Fruit fly (Drosophila melanogaster) whole organism, embryonic: ENCODE measurements around the gene Rbp6.
A peak's percentile ranks its signal among the peaks of the same experiment; 100 is the strongest.

Source experiments
- Aef1 ChIP-seq: fragments of 200-800 bp; sonication (Bioruptor generic); IDR thresholded peaks from 3 replicates; pipeline ENCODE4 v1.3.6; 2022; ENCODE audit warnings: missing biosample characterization, missing genetic modification characterization
- CG1024 ChIP-seq: fragments of 200-800 bp; sonication (Bioruptor generic); IDR thresholded peaks from 2 replicates; pipeline ENCODE4 v1.3.6; 2022; ENCODE audit warnings: missing biosample characterization, missing genetic modification characterization
- CG10654 ChIP-seq: fragments of 200-800 bp; sonication (Bioruptor generic); optimal IDR thresholded peaks from 2 replicates; lab custom pipeline; 2016; ENCODE audit warnings: missing biosample characterization, missing genetic modification characterization
- CG12942 ChIP-seq: fragments of 200-800 bp; sonication (Bioruptor generic); optimal IDR thresholded peaks from 3 replicates; lab custom pipeline; 2016; ENCODE audit warnings: missing biosample characterization, missing genetic modification characterization
- CG16813 ChIP-seq: fragments of 200-800 bp; sonication (Bioruptor generic); IDR thresholded peaks from 3 replicates; pipeline ENCODE4 v1.3.6; 2022; ENCODE audit warnings: missing biosample characterization, missing genetic modification characterization; ENCODE audit not compliant: partially characterized antibody
- CG16863 ChIP-seq: fragments of 200-800 bp; sonication (Bioruptor generic); optimal IDR thresholded peaks from 3 replicates; lab custom pipeline; 2016; ENCODE audit warnings: missing biosample characterization, missing genetic modification characterization
- CG17385 ChIP-seq: fragments of 200-800 bp; sonication (Bioruptor generic); optimal IDR thresholded peaks from 3 replicates; lab custom pipeline; 2018; ENCODE audit warnings: missing biosample characterization, mild to moderate bottlenecking, missing genetic modification characterization
- CG1792 ChIP-seq: fragments of 200-800 bp; sonication (Bioruptor generic); optimal IDR thresholded peaks from 2 replicates; lab custom pipeline; 2016; ENCODE audit warnings: missing biosample characterization, missing genetic modification characterization
- CG18262 ChIP-seq: fragments of 200-800 bp; optimal IDR thresholded peaks from 3 replicates; lab custom pipeline; 2019; ENCODE audit warnings: missing biosample characterization, mild to moderate bottlenecking, missing genetic modification characterization, moderate library complexity
- CG2129 ChIP-seq: fragments of 200-800 bp; sonication (Bioruptor generic); IDR thresholded peaks from 2 replicates; pipeline ENCODE4 v1.3.6; 2022; ENCODE audit warnings: missing biosample characterization, missing genetic modification characterization; ENCODE audit not compliant: partially characterized antibody
- CG34422 ChIP-seq: fragments of 200-800 bp; sonication (Bioruptor generic); IDR thresholded peaks from 3 replicates; pipeline ENCODE4 v1.3.6; 2022; ENCODE audit warnings: missing biosample characterization, missing genetic modification characterization
- CG5953 ChIP-seq: fragments of 200-800 bp; sonication (Bioruptor generic); IDR thresholded peaks from 2 replicates; pipeline ENCODE4 v1.3.6; 2022; ENCODE audit warnings: missing biosample characterization, missing genetic modification characterization
- CG6854 ChIP-seq: fragments of 200-800 bp; sonication (Bioruptor generic); optimal IDR thresholded peaks from 3 replicates; lab custom pipeline; 2017; ENCODE audit warnings: missing biosample characterization, mild to moderate bottlenecking, missing genetic modification characterization
- CG7271 ChIP-seq: fragments of 200-800 bp; sonication (Bioruptor generic); optimal IDR thresholded peaks from 2 replicates; lab custom pipeline; 2018; ENCODE audit warnings: missing biosample characterization, mild to moderate bottlenecking, missing genetic modification characterization, moderate library complexity
- CG8281 ChIP-seq: fragments of 200-800 bp; sonication (Bioruptor generic); optimal IDR thresholded peaks from 2 replicates; lab custom pipeline; 2018; ENCODE audit warnings: missing biosample characterization, mild to moderate bottlenecking, missing genetic modification characterization, moderate library complexity
- CG9609 ChIP-seq: fragments of 200-800 bp; sonication (Bioruptor generic); optimal IDR thresholded peaks from 3 replicates; lab custom pipeline; 2016; ENCODE audit warnings: missing biosample characterization, missing genetic modification characterization
- CHES-1-like ChIP-seq: fragments of 200-800 bp; sonication (Bioruptor generic); optimal IDR thresholded peaks from 2 replicates; lab custom pipeline; 2016; ENCODE audit warnings: missing biosample characterization, missing genetic modification characterization
- HLHmδ ChIP-seq: fragments of 200-800 bp; sonication (Bioruptor generic); optimal IDR thresholded peaks from 2 replicates; lab custom pipeline; 2018; ENCODE audit warnings: missing biosample characterization, mild to moderate bottlenecking, missing genetic modification characterization, moderate library complexity
- Mrtf ChIP-seq: fragments of 200-800 bp; sonication (Bioruptor generic); IDR thresholded peaks from 3 replicates; pipeline ENCODE4 v1.3.6; 2022; ENCODE audit warnings: missing biosample characterization, missing genetic modification characterization
- NK7.1 ChIP-seq: fragments of 200-800 bp; sonication (Bioruptor generic); optimal IDR thresholded peaks from 3 replicates; lab custom pipeline; 2016; ENCODE audit warnings: missing biosample characterization, missing genetic modification characterization
- Nf-YA ChIP-seq: fragments of 200-800 bp; sonication (Bioruptor generic); IDR thresholded peaks from 2 replicates; pipeline ENCODE4 v1.3.6; 2022; ENCODE audit warnings: missing biosample characterization, missing genetic modification characterization
- Optix ChIP-seq: fragments of 200-800 bp; sonication (Bioruptor generic); IDR thresholded peaks from 3 replicates; pipeline ENCODE4 v1.3.6; 2022; ENCODE audit warnings: missing biosample characterization, missing genetic modification characterization
- al ChIP-seq: fragments of 200-800 bp; sonication (Bioruptor generic); IDR thresholded peaks from 2 replicates; pipeline ENCODE4 v1.3.6; 2022; ENCODE audit warnings: missing biosample characterization, missing genetic modification characterization
- bab2 ChIP-seq: fragments of 200-800 bp; sonication (Bioruptor generic); optimal IDR thresholded peaks from 2 replicates; lab custom pipeline; 2016; ENCODE audit warnings: missing biosample characterization, missing genetic modification characterization
- bsh ChIP-seq, 2 experiments: fragments of 200-800 bp; sonication (Bioruptor generic); optimal IDR thresholded peaks; 2 replicates each; lab custom pipeline; 2017 to 2018; ENCODE audit warnings: mild to moderate bottlenecking in 2 of 2, missing biosample characterization in 2 of 2, missing genetic modification characterization in 2 of 2, moderate library complexity in 1 of 2
- cato ChIP-seq: fragments of 200-800 bp; sonication (Bioruptor generic); optimal IDR thresholded peaks from 2 replicates; lab custom pipeline; 2016; ENCODE audit warnings: missing biosample characterization, missing genetic modification characterization, borderline replicate concordance
- corto ChIP-seq: fragments of 200-800 bp; sonication (Bioruptor generic); optimal IDR thresholded peaks from 2 replicates; lab custom pipeline; 2016; ENCODE audit warnings: missing biosample characterization, mild to moderate bottlenecking, missing genetic modification characterization, moderate library complexity
- crc ChIP-seq: fragments of 200-800 bp; sonication (Bioruptor generic); optimal IDR thresholded peaks from 2 replicates; lab custom pipeline; 2016; ENCODE audit warnings: missing biosample characterization, missing genetic modification characterization
- croc ChIP-seq: fragments of 200-800 bp; sonication (Bioruptor generic); conservative IDR thresholded peaks from 3 replicates; pipeline ENCODE4 v1.3.6; 2022; ENCODE audit warnings: missing biosample characterization, missing genetic modification characterization
- en ChIP-seq: fragments of 200-800 bp; sonication (Bioruptor generic); optimal IDR thresholded peaks from 2 replicates; lab custom pipeline; 2016; ENCODE audit warnings: missing biosample characterization, missing genetic modification characterization
- fru ChIP-seq: fragments of >200 bp; optimal IDR thresholded peaks from 2 replicates; lab custom pipeline; 2017
- gem ChIP-seq: fragments of 200-800 bp; sonication (Bioruptor generic); optimal IDR thresholded peaks from 2 replicates; lab custom pipeline; 2019; ENCODE audit warnings: missing biosample characterization, mild to moderate bottlenecking, missing genetic modification characterization, moderate library complexity
- gro ChIP-seq: fragments of 200-800 bp; sonication (Bioruptor generic); optimal IDR thresholded peaks from 2 replicates; lab custom pipeline; 2016; ENCODE audit warnings: missing biosample characterization, missing genetic modification characterization
- gsb-n ChIP-seq: fragments of 200-800 bp; sonication (Bioruptor generic); optimal IDR thresholded peaks from 3 replicates; lab custom pipeline; 2018; ENCODE audit warnings: missing biosample characterization, mild to moderate bottlenecking, missing genetic modification characterization
- hbn ChIP-seq: fragments of 200-800 bp; sonication (Bioruptor generic); IDR thresholded peaks from 2 replicates; pipeline ENCODE4 v1.3.6; 2022; ENCODE audit warnings: missing biosample characterization, missing genetic modification characterization; ENCODE audit not compliant: partially characterized antibody
- knrl ChIP-seq: fragments of 200-800 bp; sonication (Bioruptor generic); IDR thresholded peaks from 3 replicates; pipeline ENCODE4 v1.3.6; 2022; ENCODE audit warnings: missing biosample characterization, missing genetic modification characterization; ENCODE audit not compliant: partially characterized antibody
- nau ChIP-seq: fragments of 200-800 bp; sonication (Bioruptor generic); optimal IDR thresholded peaks from 3 replicates; lab custom pipeline; 2017; ENCODE audit warnings: missing biosample characterization, mild to moderate bottlenecking, missing genetic modification characterization, missing genetic modification reagents
- nerfin-2 ChIP-seq: fragments of 200-800 bp; sonication (Bioruptor generic); IDR thresholded peaks from 2 replicates; pipeline ENCODE4 v1.3.6; 2022; ENCODE audit warnings: missing biosample characterization, missing genetic modification characterization; ENCODE audit not compliant: partially characterized antibody
- onecut ChIP-seq: fragments of 200-800 bp; sonication (Bioruptor generic); IDR thresholded peaks from 2 replicates; pipeline ENCODE4 v1.3.6; 2022; ENCODE audit warnings: missing biosample characterization, missing genetic modification characterization
- org-1 ChIP-seq: fragments of 200-800 bp; sonication (Bioruptor generic); optimal IDR thresholded peaks from 2 replicates; lab custom pipeline; 2017; ENCODE audit warnings: missing biosample characterization, missing genetic modification characterization
- pho ChIP-seq: fragments of 200-800 bp; sonication (Bioruptor generic); optimal IDR thresholded peaks from 2 replicates; lab custom pipeline; 2016; ENCODE audit warnings: missing biosample characterization, missing genetic modification characterization
- pum ChIP-seq: fragments of 200-800 bp; sonication (Bioruptor generic); optimal IDR thresholded peaks from 2 replicates; lab custom pipeline; 2016; ENCODE audit warnings: missing biosample characterization, missing genetic modification characterization
- ranshi ChIP-seq: fragments of 200-800 bp; sonication (Bioruptor generic); IDR thresholded peaks from 2 replicates; pipeline ENCODE4 v1.3.6; 2022; ENCODE audit warnings: missing biosample characterization, missing genetic modification characterization
- slbo ChIP-seq: fragments of 200-800 bp; sonication (Bioruptor generic); IDR thresholded peaks from 2 replicates; pipeline ENCODE4 v1.3.6; 2022; ENCODE audit warnings: missing biosample characterization, missing genetic modification characterization
- stwl ChIP-seq: fragments of 200-800 bp; sonication (Bioruptor generic); optimal IDR thresholded peaks from 3 replicates; lab custom pipeline; 2018; ENCODE audit warnings: missing biosample characterization, mild to moderate bottlenecking, missing genetic modification characterization, moderate library complexity
- twi ChIP-seq: fragments of 200-800 bp; optimal IDR thresholded peaks from 2 replicates; lab custom pipeline; 2019; ENCODE audit warnings: missing biosample characterization, mild to moderate bottlenecking, missing genetic modification characterization, moderate library complexity
- wek ChIP-seq: fragments of 200-800 bp; sonication (Bioruptor generic); optimal IDR thresholded peaks from 3 replicates; lab custom pipeline; 2018; ENCODE audit warnings: missing biosample characterization, mild to moderate bottlenecking, missing genetic modification characterization, moderate library complexity
- yki ChIP-seq: fragments of >200 bp; optimal IDR thresholded peaks from 3 replicates; lab custom pipeline; 2018

The Rbp6 gene

dm6 chr3L:17011351-17012016 lies 226.5 kb downstream of the Rbp6 start (continued):
- TF ChIP-seq twi (no peak), CG9609 (GFP tag; lab: Kevin White, UChicago) (no peak), HLHmδ (GFP tag; lab: Kevin White, UChicago) (no peak), crc (GFP tag; lab: Kevin White, UChicago) (no peak), CG16813 (GFP tag; lab: Robert Waterston, UW) (no peak), CG1024 (GFP tag; lab: Robert Waterston, UW) (0 out of 2 replicates have a peak, but pooled peaks have one; percentile 11), croc (no peak), ranshi (GFP tag; lab: Robert Waterston, UW) (no peak), bab2 (GFP tag; lab: Kevin White, UChicago) (no peak), CHES-1-like (GFP tag; lab: Kevin White, UChicago) (no peak), nau (GFP tag; lab: Kevin White, UChicago) (no peak), onecut (GFP tag; lab: Robert Waterston, UW) (no peak), CG1792 (GFP tag; lab: Kevin White, UChicago) (no peak), wek (GFP tag; lab: Kevin White, UChicago) (no peak), yki (lab: Kevin White, UChicago) (no peak), CG7271 (tag; lab: Kevin White, UChicago) (no peak)

dm6 chr3L:17010492-17011303 lies 227.3 kb downstream of the Rbp6 start:
- TF ChIP-seq knrl (GFP tag; lab: Robert Waterston, UW) (no peak), hbn (no peak), en (GFP tag; lab: Kevin White, UChicago) (no peak), pho (GFP tag; lab: Kevin White, UChicago) (no peak), CG17385 (GFP tag; lab: Kevin White, UChicago) (no peak), org-1 (GFP tag; lab: Kevin White, UChicago) (no peak), gro (no peak), CG8281 (no peak), slbo (GFP tag; lab: Robert Waterston, UW) (0 out of 2 replicates have a peak, but pooled peaks have one; percentile 32), bsh (GFP tag; optimal IDR thresholded peaks at IDR 0.05; lab: Kevin White, UChicago) (peak in 1 of 2 experiments; percentile 34), pum (no peak), twi (no peak), Optix (GFP tag; lab: Robert Waterston, UW) (no peak), CG18262 (tag; lab: Kevin White, UChicago) (no peak), gem (tag; lab: Kevin White, UChicago) (peak; percentile 72), CG2129 (GFP tag; lab: Robert Waterston, UW) (no peak), stwl (tag; lab: Kevin White, UChicago) (no peak), CG10654 (no peak), gsb-n (tag; lab: Kevin White, UChicago) (peak; percentile 15), cato (no peak), Mrtf (no peak), fru (no peak), CG5953 (GFP tag; lab: Robert Waterston, UW) (0 out of 2 replicates have a peak, but pooled peaks have one; percentile 1), NK7.1 (GFP tag; lab: Kevin White, UChicago) (no peak), al (GFP tag; lab: Robert Waterston, UW) (0 out of 2 replicates have a peak, but pooled peaks have one; percentile 15), CG34422 (no peak), corto (GFP tag; lab: Kevin White, UChicago) (peak; percentile 5), CG16863 (GFP tag; lab: Kevin White, UChicago) (no peak), nerfin-2 (GFP tag; lab: Robert Waterston, UW) (no peak), Aef1 (GFP tag; lab: Robert Waterston, UW) (no peak), CG6854 (GFP tag; lab: Kevin White, UChicago) (no peak), CG12942 (no peak), Nf-YA (GFP tag; lab: Robert Waterston, UW) (no peak)
